Fruit fly (Drosophila melanogaster) whole organism, prepupa: ENCODE data around the gene Hand.

Experiments used
- Blimp-1 ChIP-seq: fragments of 200-800 bp; sonication (Bioruptor generic); optimal IDR thresholded peaks from 3 replicates; lab custom pipeline; 2017; ENCODE audit warnings: missing biosample characterization, missing genetic modification characterization, mild to moderate bottlenecking, moderate library complexity, missing genetic modification reagents
- CG15336 ChIP-seq: fragments of 200-800 bp; sonication (Bioruptor generic); IDR thresholded peaks from 2 replicates; pipeline ENCODE4 v1.3.6; 2022; ENCODE audit warnings: missing biosample characterization, missing genetic modification characterization
- CG1621 ChIP-seq: fragments of 200-800 bp; sonication (Bioruptor generic); optimal IDR thresholded peaks from 3 replicates; lab custom pipeline; 2018; ENCODE audit warnings: missing biosample characterization, mild to moderate bottlenecking, missing genetic modification characterization
- CG6276 ChIP-seq: fragments of 200-800 bp; sonication (Bioruptor generic); optimal IDR thresholded peaks from 2 replicates; lab custom pipeline; 2017; ENCODE audit warnings: missing biosample characterization, mild to moderate bottlenecking, missing genetic modification characterization
- CG8319 ChIP-seq: fragments of 200-800 bp; sonication (Bioruptor generic); optimal IDR thresholded peaks from 3 replicates; lab custom pipeline; 2016; ENCODE audit warnings: missing biosample characterization, missing genetic modification characterization
- Eip78C ChIP-seq: fragments of 200-800 bp; sonication (Bioruptor generic); peaks from one replicate; lab custom pipeline; 2016; ENCODE audit warnings: missing biosample characterization, missing genetic modification characterization
- Hr4 ChIP-seq: fragments of 200-800 bp; sonication (Bioruptor generic); optimal IDR thresholded peaks from 3 replicates; lab custom pipeline; 2016; ENCODE audit warnings: missing biosample characterization, missing genetic modification characterization
- OdsH ChIP-seq: fragments of 200-800 bp; sonication (Bioruptor generic); optimal IDR thresholded peaks from 3 replicates; lab custom pipeline; 2016; ENCODE audit warnings: missing biosample characterization, missing genetic modification characterization
- Sox14 ChIP-seq: fragments of 200-800 bp; sonication (Bioruptor generic); optimal IDR thresholded peaks from 3 replicates; lab custom pipeline; 2016; ENCODE audit warnings: missing biosample characterization, missing genetic modification characterization
- esn ChIP-seq: fragments of 200-800 bp; sonication (Bioruptor generic); optimal IDR thresholded peaks from 2 replicates; lab custom pipeline; 2016; ENCODE audit warnings: missing biosample characterization, mild to moderate bottlenecking, missing genetic modification characterization, moderate library complexity
- pdm3 ChIP-seq: fragments of 200-800 bp; sonication (Bioruptor generic); optimal IDR thresholded peaks from 3 replicates; lab custom pipeline; 2016; ENCODE audit warnings: missing biosample characterization, missing genetic modification characterization
- ss ChIP-seq, 2 experiments: fragments of 200-800 bp; sonication (Bioruptor generic); optimal IDR thresholded peaks; 2 replicates in 1 of 2; 3 replicates in 1 of 2; lab custom pipeline; 2017 to 2018; ENCODE audit warnings: mild to moderate bottlenecking in 2 of 2, missing biosample characterization in 2 of 2, missing genetic modification characterization in 2 of 2, moderate library complexity in 1 of 2

dm6 chr2L:10322773-10323487 is 27.7 kb upstream of the Hand start, which contains the start of gene CG5381:
- TF ChIP-seq pdm3 (GFP tag; lab: Kevin White, UChicago) (no peak), CG15336 (GFP tag; lab: Robert Waterston, UW) (no peak), ss (GFP tag; optimal IDR thresholded peaks at IDR 0.05; lab: Kevin White, UChicago) (no peak), Hr4 (GFP tag; lab: Kevin White, UChicago) (no peak), OdsH (GFP tag; lab: Kevin White, UChicago) (no peak), CG6276 (GFP tag; lab: Kevin White, UChicago) (no peak), CG1621 (tag; lab: Kevin White, UChicago) (no peak), Blimp-1 (GFP tag; lab: Kevin White, UChicago) (no peak), Sox14 (GFP tag; lab: Kevin White, UChicago) (no peak), esn (no peak), CG8319 (no peak), Eip78C (no peak)
